Worm (Caenorhabditis elegans): Measurements from ENCODE around the gene H12I13.1.

DNA sequence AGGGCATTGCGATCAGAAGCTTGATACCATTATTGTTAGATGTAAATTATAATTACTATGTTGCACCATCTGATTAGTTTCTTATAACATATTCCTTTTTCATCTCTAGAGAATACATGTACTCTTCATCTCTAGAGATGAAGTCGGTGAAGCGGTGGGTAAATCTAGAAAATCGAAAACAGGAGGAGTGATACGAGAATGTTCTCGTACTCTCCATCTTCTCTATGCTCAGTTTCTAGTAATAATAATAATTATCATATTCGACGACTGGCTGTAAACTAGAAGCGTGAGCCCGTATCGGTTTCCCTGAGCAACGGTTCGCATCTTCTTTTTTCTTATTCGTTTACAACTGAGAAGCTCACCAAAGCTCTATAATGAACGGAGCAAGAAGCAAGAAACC lies 40.8 kb upstream of the H12I13.1 start:
- no peak for TF ChIP-seq ama-1 (optimal IDR thresholded peaks at IDR 0.05)
- no peak for TF ChIP-seq ama-1 (GFP tag; optimal IDR thresholded peaks at IDR 0.05)
- no peak for TF ChIP-seq F33H1.4 (GFP tag; IDR thresholded peaks at IDR 0.05)
- TF ChIP-seq nhr-90 (tag; optimal IDR thresholded peaks at IDR 0.05) = no peak

Data from whole organism, young adult.